Fruit fly (Drosophila melanogaster) whole organism: ENCODE results near the gene CG5805.

Experiments
- CG8478 ChIP-seq: fragments of >200 bp; optimal IDR thresholded peaks from 2 replicates; lab custom pipeline; 2018; ENCODE audit warnings: inconsistent platforms
- Dll ChIP-seq: fragments of >200 bp; optimal IDR thresholded peaks from 2 replicates; lab custom pipeline; 2017
- EcR ChIP-seq, 2 experiments: fragments of >200 bp; optimal IDR thresholded peaks; 2 replicates each; lab custom pipeline; 2017; ENCODE audit warnings: missing biosample characterization in 2 of 2, missing genetic modification characterization in 2 of 2, missing genetic modification reagents in 2 of 2
- pan ChIP-seq: fragments of >200 bp; optimal IDR thresholded peaks from 2 replicates; lab custom pipeline; 2017
- psq ChIP-seq: fragments of >200 bp; optimal IDR thresholded peaks from 2 replicates; lab custom pipeline; 2017
- usp ChIP-seq: fragments of >200 bp; optimal IDR thresholded peaks from 2 replicates; lab custom pipeline; 2017; ENCODE audit warnings: missing biosample characterization, missing genetic modification characterization, mixed read lengths

CG5805 gene

dm6 chr3R:24810844-24811625 is 23.8 kb upstream of the CG5805 start:
- TF ChIP-seq EcR (GFP tag; optimal IDR thresholded peaks at IDR 0.05; lab: Kevin White, UChicago) (peak in 1 of 2 experiments; percentile 89), Dll (lab: Kevin White, UChicago) (no peak)

dm6 chr3R:24809576-24810279 is 22.5 kb upstream of the CG5805 start:
- TF ChIP-seq usp (no peak), psq (lab: Kevin White, UChicago) (no peak), CG8478 (lab: Kevin White, UChicago) (no peak), EcR (GFP tag; optimal IDR thresholded peaks at IDR 0.05; lab: Kevin White, UChicago) (no peak), pan (lab: Kevin White, UChicago) (no peak)

dm6 chr3R:24807321-24807720 is 20.1 kb upstream of the CG5805 start, which contains the start of gene CG6980:
TSS of gene CG6980 (plus strand) at chr3R:24807621.
- TF ChIP-seq usp (no peak), Dll (lab: Kevin White, UChicago) (no peak), psq (lab: Kevin White, UChicago) (no peak), EcR (GFP tag; optimal IDR thresholded peaks at IDR 0.05; lab: Kevin White, UChicago) (no peak), pan (lab: Kevin White, UChicago) (no peak), CG8478 (lab: Kevin White, UChicago) (no peak)

dm6 chr3R:24805048-24805447 is 17.8 kb upstream of the CG5805 start, which contains the start of gene polybromo:
TSS of gene polybromo (minus strand) at chr3R:24805259.
- TF ChIP-seq CG8478 (lab: Kevin White, UChicago) (no peak), psq (lab: Kevin White, UChicago) (no peak)

- TF ChIP-seq EcR (GFP tag; optimal IDR thresholded peaks at IDR 0.05; lab: Kevin White, UChicago), result no peak
- no peak for TF ChIP-seq CG8478 (lab: Kevin White, UChicago)
- no peak for TF ChIP-seq usp
- no peak for TF ChIP-seq Dll (lab: Kevin White, UChicago)
- no peak for TF ChIP-seq pan (lab: Kevin White, UChicago)
- TF ChIP-seq psq (lab: Kevin White, UChicago), result no peak
These were observed 12.3 kb upstream of the CG5805 start, which contains the start of gene Ude for dm6 chr3R:24799503-24799902. TSS of gene Ude (minus strand) at chr3R:24799668.

dm6 chr3R:24798595-24798994 is 11.4 kb upstream of the CG5805 start:
- TF ChIP-seq pan (lab: Kevin White, UChicago) (no peak), CG8478 (lab: Kevin White, UChicago) (no peak), usp (no peak)

- TF ChIP-seq CG8478 (lab: Kevin White, UChicago) (no peak), pan (lab: Kevin White, UChicago) (no peak), Dll (lab: Kevin White, UChicago) (no peak), psq (lab: Kevin White, UChicago) (no peak)
These were observed 2.8 kb upstream of the CG5805 start, which contains the start of gene CG13634 for dm6 chr3R:24790036-24790435. TSS of gene CG13634 (minus strand) at chr3R:24790136.

dm6 chr3R:24787734-24788133 is 513 bp upstream of the CG5805 start, which contains the start of gene Ets96B:
TSS of gene Ets96B (plus strand) at chr3R:24788054.
- TF ChIP-seq EcR (GFP tag; optimal IDR thresholded peaks at IDR 0.05; lab: Kevin White, UChicago), result no peak

dm6 chr3R:24778218-24778739 is 8.9 kb downstream of the CG5805 start:
- TF ChIP-seq usp (no peak), EcR (GFP tag; optimal IDR thresholded peaks at IDR 0.05; lab: Kevin White, UChicago) (no peak), pan (lab: Kevin White, UChicago) (no peak), Dll (lab: Kevin White, UChicago) (no peak), psq (lab: Kevin White, UChicago) (no peak), CG8478 (lab: Kevin White, UChicago) (no peak)

dm6 chr3R:24777101-24777500 is 10.1 kb downstream of the CG5805 start:
- no peak for TF ChIP-seq EcR (GFP tag; optimal IDR thresholded peaks at IDR 0.05; lab: Kevin White, UChicago)
- no peak for TF ChIP-seq psq (lab: Kevin White, UChicago)
- TF ChIP-seq CG8478 (lab: Kevin White, UChicago), result no peak
- no peak for TF ChIP-seq usp
- no peak for TF ChIP-seq Dll (lab: Kevin White, UChicago)
- TF ChIP-seq pan (lab: Kevin White, UChicago), result no peak

- TF ChIP-seq pan (lab: Kevin White, UChicago) (no peak), EcR (GFP tag; optimal IDR thresholded peaks at IDR 0.05; lab: Kevin White, UChicago) (no peak), psq (lab: Kevin White, UChicago) (no peak), CG8478 (lab: Kevin White, UChicago) (no peak)
These were observed 13.8 kb downstream of the CG5805 start for dm6 chr3R:24773422-24773821.

dm6 chr3R:24773016-24773415 is 14.2 kb downstream of the CG5805 start:
- no peak for TF ChIP-seq pan (lab: Kevin White, UChicago)
- TF ChIP-seq Dll (lab: Kevin White, UChicago), result no peak
